Fruit fly (Drosophila melanogaster) whole organism, embryonic: ENCODE data around the gene fz4.

Experiments used
- Ada2b ChIP-seq: fragments of 200-800 bp; sonication (Bioruptor generic); IDR thresholded peaks from 2 replicates; pipeline ENCODE4 v1.3.6; 2022; ENCODE audit warnings: missing biosample characterization, missing genetic modification characterization
- B-H2 ChIP-seq: fragments of 200-800 bp; sonication (Bioruptor generic); optimal IDR thresholded peaks from 2 replicates; lab custom pipeline; 2018; ENCODE audit warnings: missing biosample characterization, mild to moderate bottlenecking, missing genetic modification characterization
- CG10267 ChIP-seq: fragments of 200-800 bp; sonication (Bioruptor generic); optimal IDR thresholded peaks from 2 replicates; lab custom pipeline; 2018; ENCODE audit warnings: missing biosample characterization, mild to moderate bottlenecking, missing genetic modification characterization, moderate library complexity
- CG10654 ChIP-seq: fragments of 200-800 bp; sonication (Bioruptor generic); optimal IDR thresholded peaks from 2 replicates; lab custom pipeline; 2016; ENCODE audit warnings: missing biosample characterization, missing genetic modification characterization
- CG11398 ChIP-seq: fragments of 200-800 bp; sonication (Bioruptor generic); optimal IDR thresholded peaks from 2 replicates; lab custom pipeline; 2016; ENCODE audit warnings: missing biosample characterization, missing genetic modification characterization
- CG11560 ChIP-seq: fragments of 200-800 bp; sonication (Bioruptor generic); IDR thresholded peaks from 3 replicates; pipeline ENCODE4 v1.3.6; 2022; ENCODE audit warnings: missing biosample characterization, missing genetic modification characterization
- CG12071 ChIP-seq: fragments of 200-800 bp; sonication (Bioruptor generic); optimal IDR thresholded peaks from 3 replicates; lab custom pipeline; 2018; ENCODE audit warnings: missing biosample characterization, mild to moderate bottlenecking, missing genetic modification characterization
- CG13296 ChIP-seq: fragments of 200-800 bp; sonication (Bioruptor generic); optimal IDR thresholded peaks from 3 replicates; lab custom pipeline; 2018; ENCODE audit warnings: missing biosample characterization, mild to moderate bottlenecking, missing genetic modification characterization
- CG13624 ChIP-seq: fragments of 200-800 bp; sonication (Bioruptor generic); optimal IDR thresholded peaks from 2 replicates; lab custom pipeline; 2016; ENCODE audit warnings: missing biosample characterization, missing genetic modification characterization
- CG14710 ChIP-seq: fragments of 200-800 bp; sonication (Bioruptor generic); optimal IDR thresholded peaks from 3 replicates; lab custom pipeline; 2019; ENCODE audit warnings: missing biosample characterization, mild to moderate bottlenecking, missing genetic modification characterization, moderate library complexity
- CG15696 ChIP-seq: fragments of 200-800 bp; sonication (Bioruptor generic); optimal IDR thresholded peaks from 2 replicates; lab custom pipeline; 2019; ENCODE audit warnings: missing biosample characterization, mild to moderate bottlenecking, missing genetic modification characterization, moderate library complexity
- CG1832 ChIP-seq: fragments of 200-800 bp; sonication (Bioruptor generic); optimal IDR thresholded peaks from 2 replicates; lab custom pipeline; 2017; ENCODE audit warnings: missing biosample characterization, mild to moderate bottlenecking, missing genetic modification characterization, inconsistent platforms
- CG3163 ChIP-seq: fragments of 200-800 bp; sonication (Bioruptor generic); optimal IDR thresholded peaks from 3 replicates; lab custom pipeline; 2016; ENCODE audit warnings: missing biosample characterization, missing genetic modification characterization
- CG3281 ChIP-seq: fragments of 200-800 bp; sonication (Bioruptor generic); optimal IDR thresholded peaks from 3 replicates; lab custom pipeline; 2017; ENCODE audit warnings: missing biosample characterization, mild to moderate bottlenecking, missing genetic modification characterization
- CG3726 ChIP-seq: fragments of 200-800 bp; sonication (Bioruptor generic); IDR thresholded peaks from 3 replicates; pipeline ENCODE4, ENCODE4 v1.3.6; 2022; ENCODE audit warnings: missing biosample characterization, missing genetic modification characterization
- CG4617 ChIP-seq: fragments of 200-800 bp; sonication (Bioruptor generic); optimal IDR thresholded peaks from 3 replicates; lab custom pipeline; 2016; ENCODE audit warnings: missing biosample characterization, missing genetic modification characterization, borderline replicate concordance
- CG6654 ChIP-seq: fragments of 200-800 bp; sonication (Bioruptor generic); optimal IDR thresholded peaks from 2 replicates; lab custom pipeline; 2017; ENCODE audit warnings: missing biosample characterization, mild to moderate bottlenecking, missing genetic modification characterization
- CG8089 ChIP-seq: fragments of 200-800 bp; sonication (Bioruptor generic); optimal IDR thresholded peaks from 3 replicates; lab custom pipeline; 2016; ENCODE audit warnings: missing biosample characterization, missing genetic modification characterization
- CG8290 ChIP-seq, 3 experiments: fragments of 200-800 bp; sonication (Bioruptor generic); optimal IDR thresholded peaks; 2 replicates each; lab custom pipeline; 2016 to 2019; ENCODE audit warnings: missing biosample characterization in 3 of 3, missing genetic modification characterization in 3 of 3, mild to moderate bottlenecking in 2 of 3, moderate library complexity in 1 of 3
- CG8359 ChIP-seq: fragments of 200-800 bp; sonication (Bioruptor generic); optimal IDR thresholded peaks from 2 replicates; lab custom pipeline; 2017; ENCODE audit warnings: missing biosample characterization, mild to moderate bottlenecking, missing genetic modification characterization, borderline replicate concordance
- CG8765 ChIP-seq: fragments of 200-800 bp; sonication (Bioruptor generic); IDR thresholded peaks from 2 replicates; pipeline ENCODE4 v1.3.6; 2022; ENCODE audit warnings: missing biosample characterization, missing genetic modification characterization
- CG9609 ChIP-seq: fragments of 200-800 bp; sonication (Bioruptor generic); optimal IDR thresholded peaks from 3 replicates; lab custom pipeline; 2016; ENCODE audit warnings: missing biosample characterization, missing genetic modification characterization
- CHES-1-like ChIP-seq: fragments of 200-800 bp; sonication (Bioruptor generic); optimal IDR thresholded peaks from 2 replicates; lab custom pipeline; 2016; ENCODE audit warnings: missing biosample characterization, missing genetic modification characterization
- Deaf1 ChIP-seq: fragments of 200-800 bp; optimal IDR thresholded peaks from 3 replicates; lab custom pipeline; 2019; ENCODE audit warnings: missing biosample characterization, mild to moderate bottlenecking, missing genetic modification characterization, moderate library complexity
- Ets97D ChIP-seq: fragments of 200-800 bp; sonication (Bioruptor generic); optimal IDR thresholded peaks from 3 replicates; lab custom pipeline; 2016; ENCODE audit warnings: missing biosample characterization, missing genetic modification characterization
- HHEX ChIP-seq: fragments of 200-800 bp; sonication (Bioruptor generic); optimal IDR thresholded peaks from 3 replicates; lab custom pipeline; 2017; ENCODE audit warnings: missing biosample characterization, mild to moderate bottlenecking, missing genetic modification characterization, missing genetic modification reagents
- NFAT ChIP-seq: fragments of 200-800 bp; sonication (Bioruptor generic); IDR thresholded peaks from 2 replicates; pipeline ENCODE4 v1.3.6; 2022; ENCODE audit warnings: missing biosample characterization, missing genetic modification characterization
- Nf-YA ChIP-seq: fragments of 200-800 bp; sonication (Bioruptor generic); IDR thresholded peaks from 2 replicates; pipeline ENCODE4 v1.3.6; 2022; ENCODE audit warnings: missing biosample characterization, missing genetic modification characterization
- Stat92E ChIP-seq, 3 experiments: fragments of >200 bp in 2 of 3; fragments of 200-800 bp in 1 of 3; sonication (Bioruptor generic) in 1 of 3; optimal IDR thresholded peaks; 2 replicates each; lab custom pipeline; 2017 to 2019; ENCODE audit warnings: missing biosample characterization in 3 of 3, missing genetic modification characterization in 3 of 3, mild to moderate bottlenecking in 1 of 3, moderate library complexity in 1 of 3
- bab2 ChIP-seq: fragments of 200-800 bp; sonication (Bioruptor generic); optimal IDR thresholded peaks from 2 replicates; lab custom pipeline; 2016; ENCODE audit warnings: missing biosample characterization, missing genetic modification characterization
- corto ChIP-seq: fragments of 200-800 bp; sonication (Bioruptor generic); optimal IDR thresholded peaks from 2 replicates; lab custom pipeline; 2016; ENCODE audit warnings: missing biosample characterization, mild to moderate bottlenecking, missing genetic modification characterization, moderate library complexity
- crc ChIP-seq: fragments of 200-800 bp; sonication (Bioruptor generic); optimal IDR thresholded peaks from 2 replicates; lab custom pipeline; 2016; ENCODE audit warnings: missing biosample characterization, missing genetic modification characterization
- dimm ChIP-seq: fragments of 200-800 bp; sonication (Bioruptor generic); IDR thresholded peaks from 2 replicates; pipeline ENCODE4 v1.3.6; 2022; ENCODE audit warnings: missing biosample characterization, missing genetic modification characterization
- disco-r ChIP-seq: fragments of 200-800 bp; sonication (Bioruptor generic); optimal IDR thresholded peaks from 2 replicates; lab custom pipeline; 2016; ENCODE audit warnings: missing biosample characterization, missing genetic modification characterization
- dmrt11E ChIP-seq: fragments of 200-800 bp; sonication (Bioruptor generic); optimal IDR thresholded peaks from 3 replicates; lab custom pipeline; 2018; ENCODE audit warnings: missing biosample characterization, mild to moderate bottlenecking, missing genetic modification characterization, moderate library complexity
- dmrt99B ChIP-seq: fragments of 200-800 bp; sonication (Bioruptor generic); optimal IDR thresholded peaks from 2 replicates; lab custom pipeline; 2018; ENCODE audit warnings: missing biosample characterization, mild to moderate bottlenecking, missing genetic modification characterization, moderate library complexity
- dysf ChIP-seq: fragments of 200-800 bp; sonication (Bioruptor generic); IDR thresholded peaks from 3 replicates; pipeline ENCODE4 v1.3.6; 2022; ENCODE audit warnings: missing biosample characterization, missing genetic modification characterization
- fu2 ChIP-seq: fragments of 200-800 bp; sonication (Bioruptor generic); optimal IDR thresholded peaks from 2 replicates; lab custom pipeline; 2016; ENCODE audit warnings: missing biosample characterization, missing genetic modification characterization
- gce ChIP-seq: fragments of 200-800 bp; sonication (Bioruptor generic); IDR thresholded peaks from 3 replicates; pipeline ENCODE4 v1.3.6; 2022; ENCODE audit warnings: missing biosample characterization, missing genetic modification characterization
- gsb ChIP-seq: fragments of 200-800 bp; sonication (Bioruptor generic); IDR thresholded peaks from 2 replicates; pipeline ENCODE4 v1.3.6; 2022; ENCODE audit warnings: missing biosample characterization, missing genetic modification characterization
- klu ChIP-seq: fragments of 200-800 bp; sonication (Bioruptor generic); IDR thresholded peaks from 2 replicates; pipeline ENCODE4 v1.3.6; 2022; ENCODE audit warnings: missing biosample characterization, missing genetic modification characterization
- lbe ChIP-seq: fragments of 200-800 bp; sonication (Bioruptor generic); optimal IDR thresholded peaks from 2 replicates; lab custom pipeline; 2016; ENCODE audit warnings: missing biosample characterization, mild to moderate bottlenecking, missing genetic modification characterization
- ranshi ChIP-seq: fragments of 200-800 bp; sonication (Bioruptor generic); IDR thresholded peaks from 2 replicates; pipeline ENCODE4 v1.3.6; 2022; ENCODE audit warnings: missing biosample characterization, missing genetic modification characterization
- row ChIP-seq: fragments of 200-800 bp; sonication (Bioruptor generic); IDR thresholded peaks from 3 replicates; pipeline ENCODE4 v1.3.6; 2022; ENCODE audit warnings: missing biosample characterization, missing genetic modification characterization
- shn ChIP-seq: fragments of 200-800 bp; sonication (Bioruptor generic); optimal IDR thresholded peaks from 3 replicates; lab custom pipeline; 2016; ENCODE audit warnings: missing biosample characterization, missing genetic modification characterization
- slou ChIP-seq: fragments of 200-800 bp; sonication (Bioruptor generic); optimal IDR thresholded peaks from 3 replicates; lab custom pipeline; 2016; ENCODE audit warnings: missing biosample characterization, missing genetic modification characterization
- slp2 ChIP-seq: fragments of 200-800 bp; sonication (Bioruptor generic); optimal IDR thresholded peaks from 2 replicates; lab custom pipeline; 2016; ENCODE audit warnings: missing biosample characterization, missing genetic modification characterization
- so ChIP-seq: fragments of 200-800 bp; sonication (Bioruptor generic); IDR thresholded peaks from 3 replicates; pipeline ENCODE4 v1.3.6; 2022; ENCODE audit warnings: missing biosample characterization, missing genetic modification characterization
- trem ChIP-seq: fragments of 200-800 bp; optimal IDR thresholded peaks from 3 replicates; lab custom pipeline; 2019; ENCODE audit warnings: missing biosample characterization, mild to moderate bottlenecking, missing genetic modification characterization, moderate library complexity
- zen2 ChIP-seq: fragments of 200-800 bp; sonication (Bioruptor generic); IDR thresholded peaks from 3 replicates; pipeline ENCODE4 v1.3.6; 2022; ENCODE audit warnings: missing biosample characterization, missing genetic modification characterization; ENCODE audit not compliant: partially characterized antibody
- zfh1 ChIP-seq: fragments of 200-800 bp; sonication (Bioruptor generic); IDR thresholded peaks from 3 replicates; pipeline ENCODE4 v1.3.6; 2022; ENCODE audit warnings: missing biosample characterization, missing genetic modification characterization
- zfh2 ChIP-seq: fragments of 200-800 bp; sonication (Bioruptor generic); optimal IDR thresholded peaks from 2 replicates; lab custom pipeline; 2016; ENCODE audit warnings: missing biosample characterization, missing genetic modification characterization

fz4 gene

DNA sequence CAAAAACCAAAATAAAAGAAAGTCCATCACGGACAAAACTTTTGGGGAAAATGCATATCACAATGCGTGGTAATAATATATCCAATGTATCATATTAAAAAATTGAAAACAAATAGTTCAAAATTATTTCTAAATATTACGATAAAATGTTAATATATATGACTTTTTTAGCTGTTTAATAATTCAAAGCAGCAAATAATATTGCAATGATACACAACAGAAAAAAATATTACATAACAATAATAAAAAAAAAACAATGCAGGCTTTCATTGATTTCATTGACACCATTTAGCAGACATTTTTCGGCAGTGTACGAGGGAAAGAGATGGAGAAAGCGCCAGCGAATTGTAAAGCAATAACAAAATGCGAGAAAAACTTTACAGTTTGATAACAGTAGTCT lies 15.3 kb downstream of the fz4 start (continued):
- no peak for TF ChIP-seq Deaf1
- no peak for TF ChIP-seq Ets97D
- TF ChIP-seq klu (GFP tag; lab: Robert Waterston, UW): no peak
- TF ChIP-seq CG15696 (tag; lab: Kevin White, UChicago): no peak
- TF ChIP-seq B-H2 (GFP tag; lab: Kevin White, UChicago): no peak
- TF ChIP-seq crc (GFP tag; lab: Kevin White, UChicago): no peak
- TF ChIP-seq CG8765: no peak
- TF ChIP-seq CG1832 (GFP tag; lab: Kevin White, UChicago): no peak
- no peak for TF ChIP-seq CG11560 (tag; lab: Robert Waterston, UW)
- TF ChIP-seq shn (GFP tag; lab: Kevin White, UChicago): no peak
- no peak for TF ChIP-seq CHES-1-like (GFP tag; lab: Kevin White, UChicago)
- TF ChIP-seq CG3163 (GFP tag; lab: Kevin White, UChicago): no peak
- no peak for TF ChIP-seq NFAT (GFP tag; lab: Robert Waterston, UW)
- TF ChIP-seq gce (GFP tag; lab: Robert Waterston, UW): no peak
- no peak for TF ChIP-seq slou
- 0 out of 3 replicates have a peak, but pooled peaks have one; percentile 18 for TF ChIP-seq dysf (GFP tag; lab: Robert Waterston, UW)
- no peak for TF ChIP-seq CG11398 (GFP tag; lab: Kevin White, UChicago)
- peak; percentile 29 for TF ChIP-seq CG14710 (tag; lab: Kevin White, UChicago)
- no peak for TF ChIP-seq Stat92E (GFP tag; optimal IDR thresholded peaks at IDR 0.05; lab: Kevin White, UChicago)
- peak; percentile 67 for TF ChIP-seq dmrt99B
- no peak for TF ChIP-seq CG12071
- no peak for TF ChIP-seq CG10267
- no peak for TF ChIP-seq bab2 (GFP tag; lab: Kevin White, UChicago)
- no peak for TF ChIP-seq CG13624 (GFP tag; lab: Kevin White, UChicago)
- no peak for TF ChIP-seq CG13296 (GFP tag; lab: Kevin White, UChicago)
- no peak for TF ChIP-seq CG8290 (GFP tag; optimal IDR thresholded peaks at IDR 0.05; lab: Kevin White, UChicago)
- TF ChIP-seq CG8290 (tag; optimal IDR thresholded peaks at IDR 0.05; lab: Kevin White, UChicago): no peak
- TF ChIP-seq dimm (GFP tag; lab: Robert Waterston, UW): no peak
- TF ChIP-seq CG4617 (GFP tag; lab: Kevin White, UChicago): peak; percentile 29
- no peak for TF ChIP-seq Ada2b (GFP tag; lab: Robert Waterston, UW)
- TF ChIP-seq zfh2 (GFP tag; lab: Kevin White, UChicago): no peak
- TF ChIP-seq trem (tag; lab: Kevin White, UChicago): no peak
- TF ChIP-seq CG3281 (GFP tag; lab: Kevin White, UChicago): no peak
- TF ChIP-seq lbe (GFP tag; lab: Kevin White, UChicago): no peak
- TF ChIP-seq ranshi (GFP tag; lab: Robert Waterston, UW): no peak
- TF ChIP-seq CG3726 (GFP tag; lab: Robert Waterston, UW): no peak
- TF ChIP-seq corto: no peak
- no peak for TF ChIP-seq fu2
- peak; percentile 31; the same call in 2 of the 3 replicates for TF ChIP-seq row
- no peak for TF ChIP-seq Nf-YA (GFP tag; lab: Robert Waterston, UW)
- no peak for TF ChIP-seq disco-r
- peak; percentile 14 for TF ChIP-seq dmrt11E (tag; lab: Kevin White, UChicago)
- TF ChIP-seq zfh1 (GFP tag; lab: Robert Waterston, UW): peak; percentile 50; the same call in 1 of the 3 replicates
- TF ChIP-seq zen2 (GFP tag; lab: Robert Waterston, UW): no peak
- no peak for TF ChIP-seq CG6654 (GFP tag; lab: Kevin White, UChicago)
- TF ChIP-seq gsb (GFP tag; lab: Robert Waterston, UW): no peak
- TF ChIP-seq so (GFP tag; lab: Robert Waterston, UW): no peak
- peak; percentile 1 for TF ChIP-seq HHEX (GFP tag; lab: Kevin White, UChicago)
- no peak for TF ChIP-seq slp2
- TF ChIP-seq CG8359: no peak
- no peak for TF ChIP-seq CG8089 (GFP tag; lab: Kevin White, UChicago)
- no peak for TF ChIP-seq CG10654 (GFP tag; lab: Kevin White, UChicago)
- no peak for TF ChIP-seq CG9609
